Worm (Caenorhabditis elegans) whole organism, L2 larva: ENCODE measurements around the gene tkr-3.

Experiments
- C34F6.9 ChIP-seq: fragments of 150-350 bp; optimal IDR thresholded peaks from 2 replicates; lab custom pipeline; 2014; ENCODE audit warnings: missing biosample characterization, missing genetic modification characterization
- Y55F3AM.14 ChIP-seq: fragments of 200-800 bp; sonication (Bioruptor generic); optimal IDR thresholded peaks from 2 replicates; lab custom pipeline; 2018; ENCODE audit warnings: mild to moderate bottlenecking, missing genetic modification characterization, missing compliant biosample characterization
- ceh-82 ChIP-seq: fragments of 150-350 bp; optimal IDR thresholded peaks from 2 replicates; lab custom pipeline; 2014; ENCODE audit warnings: missing biosample characterization, missing genetic modification characterization
- elt-3 ChIP-seq: sonication (generic microtip); optimal IDR thresholded peaks from 2 replicates; lab custom pipeline; 2017; ENCODE audit warnings: missing biosample characterization, missing genetic modification characterization
- mdl-1 ChIP-seq, 2 experiments: fragments of 150-350 bp in 1 of 2; sonication (generic microtip) in 1 of 2; optimal IDR thresholded peaks; 2 replicates each; lab custom pipeline; 2017; ENCODE audit warnings: missing biosample characterization in 2 of 2, missing genetic modification characterization in 2 of 2
- nhr-11 ChIP-seq: fragments of 150-350 bp; optimal IDR thresholded peaks from 2 replicates; lab custom pipeline; 2014; ENCODE audit warnings: missing biosample characterization, missing genetic modification characterization
- nhr-21 ChIP-seq: fragments of 150-350 bp; optimal IDR thresholded peaks from 2 replicates; lab custom pipeline; 2014; ENCODE audit warnings: missing biosample characterization, missing genetic modification characterization
- nhr-237 ChIP-seq: fragments of 150-350 bp; optimal IDR thresholded peaks from 2 replicates; lab custom pipeline; 2014; ENCODE audit warnings: missing biosample characterization, missing genetic modification characterization
- nhr-77 ChIP-seq: fragments of 150-350 bp; optimal IDR thresholded peaks from 2 replicates; lab custom pipeline; 2014; ENCODE audit warnings: missing biosample characterization, missing genetic modification characterization
- snpc-4 ChIP-seq: fragments of 150-350 bp; optimal IDR thresholded peaks from 2 replicates; lab custom pipeline; 2014; ENCODE audit warnings: missing biosample characterization, missing genetic modification characterization
- unc-39 ChIP-seq: fragments of 150-350 bp; optimal IDR thresholded peaks from 2 replicates; lab custom pipeline; 2014; ENCODE audit warnings: missing biosample characterization, missing genetic modification characterization
- unc-62 ChIP-seq: fragments of 150-350 bp; optimal IDR thresholded peaks from 2 replicates; lab custom pipeline; 2014; ENCODE audit warnings: missing biosample characterization, missing genetic modification reagents, missing genetic modification characterization
- zag-1 ChIP-seq: fragments of 150-350 bp; optimal IDR thresholded peaks from 2 replicates; lab custom pipeline; 2014; ENCODE audit warnings: missing biosample characterization, missing genetic modification characterization
- ztf-11 ChIP-seq: sonication (generic microtip); optimal IDR thresholded peaks from 2 replicates; lab custom pipeline; 2017; ENCODE audit warnings: missing biosample characterization, missing genetic modification characterization

DNA sequence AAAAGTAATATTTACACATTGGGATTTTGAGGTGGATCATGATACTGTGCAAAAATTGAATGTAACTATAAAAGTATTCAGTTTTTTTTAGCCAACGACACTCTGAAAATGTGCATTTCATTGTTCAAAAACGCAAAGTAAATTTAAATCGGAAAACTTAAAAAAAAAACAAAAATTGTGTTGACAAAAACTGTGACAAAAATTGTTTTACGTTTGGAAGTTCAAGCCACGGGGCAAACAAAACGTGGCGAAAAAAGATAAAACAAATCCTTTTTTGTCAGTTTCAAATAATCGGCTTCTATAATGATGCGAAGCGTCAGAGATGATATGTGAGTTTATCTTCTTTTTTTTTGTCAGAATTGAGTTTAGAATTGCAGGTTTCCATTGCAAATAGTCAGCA is 10.4 kb downstream of the tkr-3 start, which contains the start of gene AC7.3:
- TF ChIP-seq unc-39 (tag; lab: Kevin White, UChicago) (no peak), nhr-11 (tag; lab: Kevin White, UChicago) (no peak), mdl-1 (tag; optimal IDR thresholded peaks at IDR 0.05; lab: Kevin White, UChicago) (no peak), ceh-82 (no peak), elt-3 (no peak), Y55F3AM.14 (GFP tag; lab: Kevin White, UChicago) (no peak), nhr-21 (tag; lab: Kevin White, UChicago) (no peak), nhr-237 (no peak), snpc-4 (tag; lab: Kevin White, UChicago) (no peak), C34F6.9 (tag; lab: Kevin White, UChicago) (no peak), ztf-11 (no peak), unc-62 (GFP tag; lab: Kevin White, UChicago) (no peak), zag-1 (tag; lab: Kevin White, UChicago) (no peak), nhr-77 (tag; lab: Kevin White, UChicago) (no peak)
